Fruit fly (Drosophila melanogaster): Measurements from ENCODE around the gene eRF1.
A peak's percentile ranks its signal among the peaks of the same experiment; 100 is the strongest.

eRF1 gene

dm6 chr3L:20393357-20393756 is 45.2 kb downstream of the eRF1 start, which contains the start of gene CG33969:
Gene CG33969 (minus strand): TSS chr3L:20393553.
- TF ChIP-seq pan (optimal IDR thresholded peaks at IDR 0.05) (no peak), CG8478 (optimal IDR thresholded peaks at IDR 0.05) (no peak), EcR (GFP tag; optimal IDR thresholded peaks at IDR 0.05) (no peak), Dll (optimal IDR thresholded peaks at IDR 0.05) (no peak), usp (GFP tag; optimal IDR thresholded peaks at IDR 0.05) (no peak), psq (optimal IDR thresholded peaks at IDR 0.05) (no peak)

dm6 chr3L:20395257-20395909 is 47.2 kb downstream of the eRF1 start:
- peak; percentile 67 for TF ChIP-seq pan (optimal IDR thresholded peaks at IDR 0.05)
- no peak for TF ChIP-seq EcR (GFP tag; optimal IDR thresholded peaks at IDR 0.05)

dm6 chr3L:20396047-20396446 is 47.9 kb downstream of the eRF1 start:
- TF ChIP-seq psq (optimal IDR thresholded peaks at IDR 0.05) (no peak), usp (GFP tag; optimal IDR thresholded peaks at IDR 0.05) (no peak), CG8478 (optimal IDR thresholded peaks at IDR 0.05) (no peak), EcR (GFP tag; optimal IDR thresholded peaks at IDR 0.05) (no peak), Dll (optimal IDR thresholded peaks at IDR 0.05) (no peak), pan (optimal IDR thresholded peaks at IDR 0.05) (no peak)

dm6 chr3L:20397770-20398169 is 49.6 kb downstream of the eRF1 start:
- no peak for TF ChIP-seq EcR (GFP tag; optimal IDR thresholded peaks at IDR 0.05)
- TF ChIP-seq psq (optimal IDR thresholded peaks at IDR 0.05) = no peak
- TF ChIP-seq Dll (optimal IDR thresholded peaks at IDR 0.05) = no peak
- no peak for TF ChIP-seq CG8478 (optimal IDR thresholded peaks at IDR 0.05)
- TF ChIP-seq pan (optimal IDR thresholded peaks at IDR 0.05) = no peak
- no peak for TF ChIP-seq usp (GFP tag; optimal IDR thresholded peaks at IDR 0.05)

- TF ChIP-seq Dll (optimal IDR thresholded peaks at IDR 0.05) (no peak), psq (optimal IDR thresholded peaks at IDR 0.05) (no peak), usp (GFP tag; optimal IDR thresholded peaks at IDR 0.05) (no peak), EcR (GFP tag; optimal IDR thresholded peaks at IDR 0.05) (no peak), pan (optimal IDR thresholded peaks at IDR 0.05) (no peak), CG8478 (optimal IDR thresholded peaks at IDR 0.05) (no peak)
These were observed 50.4 kb downstream of the eRF1 start for dm6 chr3L:20398243-20399222.

- TF ChIP-seq Dll (optimal IDR thresholded peaks at IDR 0.05) (no peak), psq (optimal IDR thresholded peaks at IDR 0.05) (no peak), EcR (GFP tag; optimal IDR thresholded peaks at IDR 0.05) (no peak), pan (optimal IDR thresholded peaks at IDR 0.05) (no peak), usp (GFP tag; optimal IDR thresholded peaks at IDR 0.05) (no peak), CG8478 (optimal IDR thresholded peaks at IDR 0.05) (no peak)
These were observed 51.5 kb downstream of the eRF1 start for dm6 chr3L:20399550-20400109.

dm6 chr3L:20400515-20400914 is 52.4 kb downstream of the eRF1 start:
- TF ChIP-seq psq (optimal IDR thresholded peaks at IDR 0.05) (no peak), Dll (optimal IDR thresholded peaks at IDR 0.05) (no peak), pan (optimal IDR thresholded peaks at IDR 0.05) (no peak), usp (GFP tag; optimal IDR thresholded peaks at IDR 0.05) (no peak), EcR (GFP tag; optimal IDR thresholded peaks at IDR 0.05) (no peak), CG8478 (optimal IDR thresholded peaks at IDR 0.05) (no peak)

dm6 chr3L:20401026-20401912 is 53.1 kb downstream of the eRF1 start, which contains the start of gene trbl:
Gene trbl (minus strand): TSS chr3L:20401609.
- TF ChIP-seq pan (optimal IDR thresholded peaks at IDR 0.05) (no peak), CG8478 (optimal IDR thresholded peaks at IDR 0.05) (peak; percentile 27), Dll (optimal IDR thresholded peaks at IDR 0.05) (no peak), psq (optimal IDR thresholded peaks at IDR 0.05) (peak; percentile 5), EcR (GFP tag; optimal IDR thresholded peaks at IDR 0.05) (no peak), usp (GFP tag; optimal IDR thresholded peaks at IDR 0.05) (no peak)

- TF ChIP-seq Dll (optimal IDR thresholded peaks at IDR 0.05) = no peak
- TF ChIP-seq usp (GFP tag; optimal IDR thresholded peaks at IDR 0.05) = no peak
- TF ChIP-seq EcR (GFP tag; optimal IDR thresholded peaks at IDR 0.05) = no peak
- TF ChIP-seq psq (optimal IDR thresholded peaks at IDR 0.05) = no peak
- TF ChIP-seq pan (optimal IDR thresholded peaks at IDR 0.05) = no peak
- TF ChIP-seq CG8478 (optimal IDR thresholded peaks at IDR 0.05) = no peak
These were observed 54.7 kb downstream of the eRF1 start for dm6 chr3L:20402665-20403492.

Measured in whole organism.